Worm (Caenorhabditis elegans): ENCODE data around the gene abu-11.

The abu-11 gene

ce11 chrII:178993-179392 lies 15.4 kb downstream of the abu-11 start, which contains the start of gene T01D1.4:
TSS of gene T01D1.4 (minus strand) at chrII:179093.
- TF ChIP-seq fos-1 (tag; optimal IDR thresholded peaks at IDR 0.05): no peak
- no peak for TF ChIP-seq unc-86 (tag; optimal IDR thresholded peaks at IDR 0.05)
- no peak for TF ChIP-seq elt-3 (tag; optimal IDR thresholded peaks at IDR 0.05)
- no peak for TF ChIP-seq skn-1 (tag; optimal IDR thresholded peaks at IDR 0.05)
- TF ChIP-seq lin-35 (GFP tag; optimal IDR thresholded peaks at IDR 0.05): no peak

DNA sequence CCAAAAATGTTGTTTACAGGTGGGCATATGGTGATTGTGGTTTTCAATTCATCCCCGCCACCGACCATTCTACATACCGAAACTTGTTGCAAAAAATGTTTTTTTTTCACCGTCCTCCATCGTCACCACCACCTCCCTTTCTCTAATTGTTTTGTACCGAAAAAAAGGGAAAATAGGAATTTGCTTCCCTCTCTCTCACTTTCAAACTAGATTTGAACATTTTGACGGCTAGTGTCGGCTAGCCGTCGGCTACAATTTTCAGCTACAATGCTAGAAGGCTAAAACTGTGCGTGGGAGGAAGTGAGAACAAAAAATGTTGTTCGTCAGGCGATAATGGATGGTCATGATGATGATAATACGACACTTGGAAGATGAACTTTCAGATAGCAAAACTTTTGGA lies 16.2 kb downstream of the abu-11 start:
- no peak for TF ChIP-seq grh-1 (GFP tag; IDR thresholded peaks at IDR 0.05)
- no peak for TF ChIP-seq nhr-12 (tag; optimal IDR thresholded peaks at IDR 0.05)
- no peak for TF ChIP-seq efl-1 (optimal IDR thresholded peaks at IDR 0.05)
- TF ChIP-seq efl-1 (GFP tag; optimal IDR thresholded peaks at IDR 0.05 in 1 of 2): peak in 1 of 2 experiments; percentile 54
- no peak for TF ChIP-seq lin-35 (GFP tag; optimal IDR thresholded peaks at IDR 0.05)
- no peak for TF ChIP-seq nhr-77 (tag; optimal IDR thresholded peaks at IDR 0.05)
- TF ChIP-seq Y116A8C.19 (tag; optimal IDR thresholded peaks at IDR 0.05; ENCODE audit: borderline replicate concordance): no peak
- TF ChIP-seq zip-4 (GFP tag; optimal IDR thresholded peaks at IDR 0.05): no peak
- no peak for TF ChIP-seq lsy-2 (tag; optimal IDR thresholded peaks at IDR 0.05)
- peak; percentile 80 for TF ChIP-seq blmp-1 (tag; optimal IDR thresholded peaks at IDR 0.05)
- no peak for TF ChIP-seq mep-1 (tag; optimal IDR thresholded peaks at IDR 0.05)
- no peak for TF ChIP-seq ets-5 (GFP tag; IDR thresholded peaks at IDR 0.05)
- no peak for TF ChIP-seq sup-37 (GFP tag; optimal IDR thresholded peaks at IDR 0.05)
- no peak for TF ChIP-seq fkh-10 (GFP tag; optimal IDR thresholded peaks at IDR 0.05)

DNA sequence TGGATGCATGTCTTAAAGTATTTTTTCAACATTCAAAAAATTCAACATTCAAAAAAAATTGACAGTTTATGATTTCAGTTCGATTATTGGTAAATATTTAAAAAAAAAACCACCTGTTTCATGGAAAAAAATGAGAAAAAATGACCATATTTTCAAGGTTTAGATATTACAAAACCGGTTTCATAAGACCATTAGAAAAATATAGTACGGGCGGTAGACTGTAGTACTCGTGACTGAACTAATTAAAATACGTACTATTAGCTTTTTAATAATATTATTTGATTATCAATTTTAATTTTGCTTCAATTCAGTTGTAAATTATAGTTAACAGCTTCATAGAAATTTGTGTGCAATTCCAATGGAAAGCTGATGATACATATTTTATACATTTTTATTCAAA lies 17.7 kb downstream of the abu-11 start:
- peak; percentile 69 for TF ChIP-seq nhr-85 (tag)
- no peak for TF ChIP-seq nhr-237 (tag; optimal IDR thresholded peaks at IDR 0.05)
- TF ChIP-seq grh-1 (GFP tag; IDR thresholded peaks at IDR 0.05): peak; percentile 62
- TF ChIP-seq pag-3 (tag; optimal IDR thresholded peaks at IDR 0.05; ENCODE audit: borderline replicate concordance, insufficient read depth): no peak
- peak; percentile 31 for TF ChIP-seq nhr-20 (tag; optimal IDR thresholded peaks at IDR 0.05)
- TF ChIP-seq nhr-71 (tag; optimal IDR thresholded peaks at IDR 0.05): peak; percentile 11
- no peak for TF ChIP-seq unc-98 (GFP tag; IDR thresholded peaks at IDR 0.05)
- TF ChIP-seq hlh-17 (GFP tag; optimal IDR thresholded peaks at IDR 0.05; ENCODE audit: borderline replicate concordance): no peak
- TF ChIP-seq elt-3 (tag; optimal IDR thresholded peaks at IDR 0.05): peak in 1 of 6 experiments; percentile 8
- peak; percentile 41 for TF ChIP-seq lin-14 (GFP tag; optimal IDR thresholded peaks at IDR 0.05)
- TF ChIP-seq ztf-11 (tag; optimal IDR thresholded peaks at IDR 0.05): no peak

- TF ChIP-seq ceh-8 (GFP tag; optimal IDR thresholded peaks at IDR 0.05): no peak
- TF ChIP-seq xbp-1 (tag; optimal IDR thresholded peaks at IDR 0.05): no peak
- no peak for TF ChIP-seq nhr-84 (tag; optimal IDR thresholded peaks at IDR 0.05)
- TF ChIP-seq ztf-11 (tag; optimal IDR thresholded peaks at IDR 0.05): no peak
- no peak for TF ChIP-seq pax-3 (tag; optimal IDR thresholded peaks at IDR 0.05)
- TF ChIP-seq fkh-8 (tag; optimal IDR thresholded peaks at IDR 0.05): no peak
- no peak for TF ChIP-seq aly-2 (tag; optimal IDR thresholded peaks at IDR 0.05)
- no peak for TF ChIP-seq ces-1 (GFP tag; optimal IDR thresholded peaks at IDR 0.05)
- TF ChIP-seq nhr-85 (tag): no peak
- TF ChIP-seq nhr-20 (tag; optimal IDR thresholded peaks at IDR 0.05): no peak
- no peak for TF ChIP-seq egl-27 (tag; optimal IDR thresholded peaks at IDR 0.05)
- no peak for TF ChIP-seq nhr-28 (tag; optimal IDR thresholded peaks at IDR 0.05)
- no peak for TF ChIP-seq nhr-90 (tag; optimal IDR thresholded peaks at IDR 0.05; ENCODE audit: poor library complexity)
- no peak for TF ChIP-seq ceh-82 (tag; optimal IDR thresholded peaks at IDR 0.05)
- no peak for TF ChIP-seq jun-1 (tag; optimal IDR thresholded peaks at IDR 0.05)
- TF ChIP-seq lin-14 (GFP tag; optimal IDR thresholded peaks at IDR 0.05): no peak
- TF ChIP-seq blmp-1 (tag; optimal IDR thresholded peaks at IDR 0.05): no peak
Measured at ce11 chrII:175868-176267, 18.5 kb downstream of the abu-11 start, which contains the start of gene T01D1.3. TSS of gene T01D1.3 (minus strand) at chrII:175968.

Measured in whole organism, L1 larva.